Fruit fly (Drosophila melanogaster): ENCODE results near the gene CG31705.
A peak's percentile ranks its signal among the peaks of the same experiment; 100 is the strongest.

CG31705 gene

DNA sequence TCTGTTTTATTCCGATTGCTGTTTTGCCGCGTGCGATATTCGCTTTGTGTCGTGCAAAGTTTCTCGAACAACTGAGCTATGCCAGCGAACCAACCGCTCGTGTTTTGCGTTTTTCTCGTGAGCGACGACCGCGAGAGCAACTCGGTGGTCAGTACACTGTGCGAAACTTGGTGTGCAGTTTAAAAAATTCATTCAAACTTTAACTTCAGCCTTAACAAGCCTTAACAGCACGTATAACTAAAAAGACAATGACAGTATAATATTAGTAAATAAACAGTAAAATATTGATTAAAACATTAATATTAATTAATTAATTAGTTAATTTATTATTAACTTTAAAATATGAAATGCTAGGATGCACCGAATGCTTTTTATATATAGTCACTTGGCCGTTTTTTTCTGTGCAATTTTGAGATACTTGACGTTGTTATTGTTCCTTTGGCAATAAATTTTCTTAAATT, at the start of gene CG31705 (continued):
- TF ChIP-seq CG34376 (GFP tag; optimal IDR thresholded peaks at IDR 0.05) = no peak
- TF ChIP-seq CG6765 (GFP tag; optimal IDR thresholded peaks at IDR 0.05) = no peak
- no peak for TF ChIP-seq CG43689 (GFP tag; IDR thresholded peaks at IDR 0.05)
- TF ChIP-seq CG18764 (GFP tag; optimal IDR thresholded peaks at IDR 0.05) = no peak
- no peak for TF ChIP-seq Dp (GFP tag; optimal IDR thresholded peaks at IDR 0.05)
- TF ChIP-seq Max (GFP tag; optimal IDR thresholded peaks at IDR 0.05) = peak; percentile 38
- TF ChIP-seq CG9215 (GFP tag; IDR thresholded peaks at IDR 0.05) = no peak
- TF ChIP-seq CG32532 (GFP tag; IDR thresholded peaks at IDR 0.05) = peak; percentile 56; the same call in 1 of the 2 replicates
- TF ChIP-seq lmd (GFP tag; IDR thresholded peaks at IDR 0.05) = peak; percentile 48
- TF ChIP-seq grau (tag; optimal IDR thresholded peaks at IDR 0.05) = peak; percentile 72
- no peak for TF ChIP-seq CG42726 (GFP tag; IDR thresholded peaks at IDR 0.05; ENCODE audit: partially characterized antibody)
- TF ChIP-seq CG8359 (GFP tag; optimal IDR thresholded peaks at IDR 0.05; ENCODE audit: borderline replicate concordance) = no peak
- TF ChIP-seq Sin3A (optimal IDR thresholded peaks at IDR 0.05) = no peak
- TF ChIP-seq da (GFP tag; optimal IDR thresholded peaks at IDR 0.05) = no peak
- no peak for TF ChIP-seq eve (GFP tag; optimal IDR thresholded peaks at IDR 0.05)
- TF ChIP-seq CG12236 (GFP tag; optimal IDR thresholded peaks at IDR 0.05) = no peak
- peak; percentile 38 for TF ChIP-seq CG12391 (tag; optimal IDR thresholded peaks at IDR 0.05)
- TF ChIP-seq Sox102F (GFP tag; optimal IDR thresholded peaks at IDR 0.05) = peak; percentile 49
- TF ChIP-seq Bteb2 (GFP tag; optimal IDR thresholded peaks at IDR 0.05) = no peak
- no peak for TF ChIP-seq ken (GFP tag; IDR thresholded peaks at IDR 0.05)
- TF ChIP-seq hth (optimal IDR thresholded peaks at IDR 0.05) = no peak
- no peak for TF ChIP-seq CG7786 (GFP tag; optimal IDR thresholded peaks at IDR 0.05)
- TF ChIP-seq tna (GFP tag; IDR thresholded peaks at IDR 0.05; ENCODE audit: partially characterized antibody) = no peak
- no peak for TF ChIP-seq knrl (GFP tag; IDR thresholded peaks at IDR 0.05; ENCODE audit: partially characterized antibody)
- TF ChIP-seq bbx (GFP tag; IDR thresholded peaks at IDR 0.05; ENCODE audit: partially characterized antibody) = no peak
- no peak for TF ChIP-seq CG17802 (tag; optimal IDR thresholded peaks at IDR 0.05)
- TF ChIP-seq Gsc (GFP tag; IDR thresholded peaks at IDR 0.05) = no peak
- TF ChIP-seq sim (GFP tag; IDR thresholded peaks at IDR 0.05) = no peak
- TF ChIP-seq bcd (GFP tag; optimal IDR thresholded peaks at IDR 0.05) = peak; percentile 63
- TF ChIP-seq Bgb (GFP tag; IDR thresholded peaks at IDR 0.05; ENCODE audit: partially characterized antibody) = no peak
- TF ChIP-seq fru (optimal IDR thresholded peaks at IDR 0.05) = no peak
- TF ChIP-seq ap (GFP tag; IDR thresholded peaks at IDR 0.05) = no peak
- no peak for TF ChIP-seq Dad (GFP tag; optimal IDR thresholded peaks at IDR 0.05)
- TF ChIP-seq nom (GFP tag; optimal IDR thresholded peaks at IDR 0.05) = no peak
- 0 out of 3 replicates have a peak, but pooled peaks have one; percentile 13 for TF ChIP-seq ci (GFP tag; IDR thresholded peaks at IDR 0.05)
- TF ChIP-seq Abd-B (GFP tag; optimal IDR thresholded peaks at IDR 0.05) = peak; percentile 27
- no peak for TF ChIP-seq Ssrp (tag; optimal IDR thresholded peaks at IDR 0.05)
- no peak for TF ChIP-seq YL-1 (GFP tag; optimal IDR thresholded peaks at IDR 0.05)
- TF ChIP-seq onecut (GFP tag; IDR thresholded peaks at IDR 0.05) = no peak; the same call in 1 of the 2 replicates
- TF ChIP-seq sr (GFP tag; IDR thresholded peaks at IDR 0.05) = no peak
- peak; percentile 23; the same call in 1 of the 2 replicates for TF ChIP-seq esg (GFP tag; conservative IDR thresholded peaks at IDR 0.05)
- no peak for TF ChIP-seq tup (GFP tag; optimal IDR thresholded peaks at IDR 0.05)
- TF ChIP-seq PHDP (tag; optimal IDR thresholded peaks at IDR 0.05) = peak; percentile 63
- peak; percentile 47; the same call in 1 of the 2 replicates for TF ChIP-seq sob (GFP tag; IDR thresholded peaks at IDR 0.05)
- no peak for TF ChIP-seq exex (tag; optimal IDR thresholded peaks at IDR 0.05)
- no peak for TF ChIP-seq CG9876 (GFP tag; optimal IDR thresholded peaks at IDR 0.05)
- no peak for TF ChIP-seq CG10321 (GFP tag; IDR thresholded peaks at IDR 0.05)
- no peak for TF ChIP-seq CG32772 (GFP tag; IDR thresholded peaks at IDR 0.05)
- TF ChIP-seq gcm (GFP tag; optimal IDR thresholded peaks at IDR 0.05) = no peak
- no peak for TF ChIP-seq oc (tag; optimal IDR thresholded peaks at IDR 0.05)
- TF ChIP-seq fd96Cb (tag; optimal IDR thresholded peaks at IDR 0.05) = peak; percentile 33
- TF ChIP-seq btn (GFP tag; optimal IDR thresholded peaks at IDR 0.05) = no peak

Data from whole organism, embryonic.